Fruit fly (Drosophila melanogaster): ENCODE measurements around the gene ru.

Gene ru

dm6 chr3L:1414032-1414431 is 43.6 kb downstream of the ru start (continued):
- TF ChIP-seq schlank (tag; optimal IDR thresholded peaks at IDR 0.05) (no peak), Usf (GFP tag; optimal IDR thresholded peaks at IDR 0.05) (peak; percentile 53), chif (GFP tag; optimal IDR thresholded peaks at IDR 0.05) (peak; percentile 17 to 74), Trl (optimal IDR thresholded peaks at IDR 0.05) (no peak), Trl (GFP tag; optimal IDR thresholded peaks at IDR 0.05) (peak; percentile 55), cato (GFP tag; optimal IDR thresholded peaks at IDR 0.05; ENCODE audit: borderline replicate concordance) (no peak), NfI (GFP tag; optimal IDR thresholded peaks at IDR 0.05) (no peak), Ssrp (tag; optimal IDR thresholded peaks at IDR 0.05) (peak; percentile 39), CG14710 (tag; optimal IDR thresholded peaks at IDR 0.05) (no peak), Ptx1 (GFP tag; IDR thresholded peaks at IDR 0.05) (peak; percentile 49), CG43689 (GFP tag; IDR thresholded peaks at IDR 0.05) (no peak), CG1647 (GFP tag; optimal IDR thresholded peaks at IDR 0.05) (no peak), Doc2 (GFP tag; IDR thresholded peaks at IDR 0.05) (no peak), Chrac-16 (GFP tag; optimal IDR thresholded peaks at IDR 0.05) (peak; percentile 62), unpg (GFP tag; optimal IDR thresholded peaks at IDR 0.05) (peak; percentile 58), CG10321 (GFP tag; IDR thresholded peaks at IDR 0.05) (no peak), sr (GFP tag; IDR thresholded peaks at IDR 0.05) (0 out of 3 replicates have a peak, but pooled peaks have one; percentile 20), CG14667 (GFP tag; IDR thresholded peaks at IDR 0.05) (peak; percentile 56), tin (GFP tag; optimal IDR thresholded peaks at IDR 0.05) (no peak), CG17612 (GFP tag; IDR thresholded peaks at IDR 0.05) (no peak), CG14014 (GFP tag; IDR thresholded peaks at IDR 0.05) (no peak), CG17802 (tag; optimal IDR thresholded peaks at IDR 0.05) (peak; percentile 0), zfh1 (GFP tag; IDR thresholded peaks at IDR 0.05) (peak; percentile 95), CkIIα-i1 (GFP tag; IDR thresholded peaks at IDR 0.05) (no peak), Kr (GFP tag; optimal IDR thresholded peaks at IDR 0.05) (peak; percentile 56), CG1832 (GFP tag; optimal IDR thresholded peaks at IDR 0.05) (no peak), Awh (GFP tag; IDR thresholded peaks at IDR 0.05) (peak; percentile 61), Six4 (GFP tag; optimal IDR thresholded peaks at IDR 0.05) (peak; percentile 25), CG3847 (GFP tag; IDR thresholded peaks at IDR 0.05) (no peak), croc (GFP tag; conservative IDR thresholded peaks at IDR 0.05) (peak; percentile 61), CG12219 (GFP tag; optimal IDR thresholded peaks at IDR 0.05) (peak; percentile 62), CrebB (tag; optimal IDR thresholded peaks at IDR 0.05) (no peak), CG8281 (tag; optimal IDR thresholded peaks at IDR 0.05) (no peak), abd-A (tag; optimal IDR thresholded peaks at IDR 0.05) (no peak), CG1024 (GFP tag; IDR thresholded peaks at IDR 0.05) (peak; percentile 36; the same call in 1 of the 2 replicates), zen2 (GFP tag; IDR thresholded peaks at IDR 0.05; ENCODE audit: partially characterized antibody) (no peak), CG13624 (GFP tag; optimal IDR thresholded peaks at IDR 0.05) (no peak), seq (GFP tag; IDR thresholded peaks at IDR 0.05) (0 out of 2 replicates have a peak, but pooled peaks have one; percentile 38), Antp (GFP tag; optimal IDR thresholded peaks at IDR 0.05) (peak; percentile 53), fru (optimal IDR thresholded peaks at IDR 0.05) (no peak), CG15514 (GFP tag; optimal IDR thresholded peaks at IDR 0.05) (no peak), Lim3 (GFP tag; IDR thresholded peaks at IDR 0.05) (no peak), CG17568 (GFP tag; optimal IDR thresholded peaks at IDR 0.05) (peak; percentile 8), run (tag; optimal IDR thresholded peaks at IDR 0.05) (no peak), caup (GFP tag; optimal IDR thresholded peaks at IDR 0.05; ENCODE audit: severe bottlenecking) (no peak), CG8388 (GFP tag; optimal IDR thresholded peaks at IDR 0.05) (peak; percentile 32), sqz (GFP tag; optimal IDR thresholded peaks at IDR 0.05) (no peak), CG9797 (GFP tag; optimal IDR thresholded peaks at IDR 0.05) (no peak), CG15696 (tag; optimal IDR thresholded peaks at IDR 0.05) (no peak), NC2α (GFP tag; optimal IDR thresholded peaks at IDR 0.05) (no peak), mld (GFP tag; IDR thresholded peaks at IDR 0.05; ENCODE audit: partially characterized antibody) (no peak), lbe (GFP tag; optimal IDR thresholded peaks at IDR 0.05) (no peak)

Measured in whole organism, embryonic.